Fruit fly (Drosophila melanogaster): ENCODE results near the gene mex1.

mex1 gene

dm6 chr3L:15566484-15566955 is 47.1 kb upstream of the mex1 start (continued):
- TF ChIP-seq CG17912 (GFP tag; optimal IDR thresholded peaks at IDR 0.05), result peak; percentile 83
- TF ChIP-seq ab (GFP tag; optimal IDR thresholded peaks at IDR 0.05), result peak; percentile 8
- TF ChIP-seq CG4854 (GFP tag; optimal IDR thresholded peaks at IDR 0.05), result peak; percentile 63
- TF ChIP-seq dysf (GFP tag; IDR thresholded peaks at IDR 0.05), result peak; percentile 47; the same call in 2 of the 3 replicates
- TF ChIP-seq Mes4 (GFP tag; optimal IDR thresholded peaks at IDR 0.05), result peak; percentile 75
- TF ChIP-seq CG10654 (GFP tag; optimal IDR thresholded peaks at IDR 0.05), result peak; percentile 26
- TF ChIP-seq dmrt11E (tag; optimal IDR thresholded peaks at IDR 0.05), result peak; percentile 4
- TF ChIP-seq bowl (GFP tag; IDR thresholded peaks at IDR 0.05), result peak; percentile 36; the same call in 1 of the 2 replicates
- peak; percentile 38 for TF ChIP-seq CG8089 (GFP tag; optimal IDR thresholded peaks at IDR 0.05)
- peak; percentile 51 for TF ChIP-seq CG12744 (GFP tag; optimal IDR thresholded peaks at IDR 0.05)
- TF ChIP-seq cwo (GFP tag; optimal IDR thresholded peaks at IDR 0.05), result peak; percentile 78
- TF ChIP-seq CG16813 (GFP tag; IDR thresholded peaks at IDR 0.05; ENCODE audit: partially characterized antibody), result no peak
- peak; percentile 77 for TF ChIP-seq Atf6 (GFP tag; IDR thresholded peaks at IDR 0.05)
- peak; percentile 42 for TF ChIP-seq jumu (GFP tag; optimal IDR thresholded peaks at IDR 0.05)
- TF ChIP-seq CG1233 (GFP tag; optimal IDR thresholded peaks at IDR 0.05), result peak; percentile 80
- TF ChIP-seq CG13775 (GFP tag; optimal IDR thresholded peaks at IDR 0.05), result peak; percentile 42
- 0 out of 3 replicates have a peak, but pooled peaks have one; percentile 31 for TF ChIP-seq CG14050 (GFP tag; IDR thresholded peaks at IDR 0.05)
- peak; percentile 85; the same call in 2 of the 3 replicates for TF ChIP-seq so (GFP tag; IDR thresholded peaks at IDR 0.05)
- TF ChIP-seq onecut (GFP tag; IDR thresholded peaks at IDR 0.05), result peak; percentile 67
- TF ChIP-seq CG11247 (GFP tag; IDR thresholded peaks at IDR 0.05), result peak; percentile 53
- peak; percentile 22; the same call in 1 of the 2 replicates for TF ChIP-seq CG16779 (GFP tag; IDR thresholded peaks at IDR 0.05)
- TF ChIP-seq ERR (GFP tag; optimal IDR thresholded peaks at IDR 0.05), result peak; percentile 7
- TF ChIP-seq CG31365 (tag; optimal IDR thresholded peaks at IDR 0.05), result peak; percentile 65
- peak; percentile 49; the same call in 1 of the 2 replicates for TF ChIP-seq HLH3B (GFP tag; IDR thresholded peaks at IDR 0.05)
- peak; percentile 74 for TF ChIP-seq bab2 (GFP tag; optimal IDR thresholded peaks at IDR 0.05)
- TF ChIP-seq CG6689 (GFP tag; IDR thresholded peaks at IDR 0.05), result peak; percentile 44; the same call in 1 of the 2 replicates
- TF ChIP-seq BtbVII (GFP tag; optimal IDR thresholded peaks at IDR 0.05), result peak; percentile 87
- TF ChIP-seq bbx (GFP tag; IDR thresholded peaks at IDR 0.05; ENCODE audit: partially characterized antibody), result no peak
- peak; percentile 69 for TF ChIP-seq exex (tag; optimal IDR thresholded peaks at IDR 0.05)
- peak in 1 of 2 experiments; percentile 63 for TF ChIP-seq Hr51 (GFP tag; optimal IDR thresholded peaks at IDR 0.05)
- TF ChIP-seq mirr (GFP tag; optimal IDR thresholded peaks at IDR 0.05), result peak; percentile 94
- TF ChIP-seq zfh1 (GFP tag; IDR thresholded peaks at IDR 0.05), result peak; percentile 65; the same call in 2 of the 3 replicates
- no peak for TF ChIP-seq CG12104 (GFP tag; optimal IDR thresholded peaks at IDR 0.05)
- TF ChIP-seq org-1 (GFP tag; optimal IDR thresholded peaks at IDR 0.05), result peak; percentile 84
- 0 out of 2 replicates have a peak, but pooled peaks have one; percentile 21 for TF ChIP-seq GATAe (GFP tag; conservative IDR thresholded peaks at IDR 0.05)
- peak; percentile 65 for TF ChIP-seq NfI (GFP tag; optimal IDR thresholded peaks at IDR 0.05)
- peak; percentile 80 for TF ChIP-seq CG4328 (GFP tag; optimal IDR thresholded peaks at IDR 0.05)
- peak in 1 of 3 experiments; percentile 59 for TF ChIP-seq lola (GFP tag; optimal IDR thresholded peaks at IDR 0.05)
- peak; percentile 64; the same call in 1 of the 2 replicates for TF ChIP-seq sob (GFP tag; IDR thresholded peaks at IDR 0.05)
- TF ChIP-seq sima (GFP tag; optimal IDR thresholded peaks at IDR 0.05), result no peak
- TF ChIP-seq Oaz (GFP tag; IDR thresholded peaks at IDR 0.05), result no peak
- peak; percentile 35 for TF ChIP-seq pho (GFP tag; optimal IDR thresholded peaks at IDR 0.05)
- TF ChIP-seq CG3838 (GFP tag; optimal IDR thresholded peaks at IDR 0.05), result peak; percentile 47
- 0 out of 2 replicates have a peak, but pooled peaks have one; percentile 14 for TF ChIP-seq slbo (GFP tag; IDR thresholded peaks at IDR 0.05)
- peak; percentile 89 for TF ChIP-seq pfk (GFP tag; optimal IDR thresholded peaks at IDR 0.05)
- TF ChIP-seq CHES-1-like (GFP tag; optimal IDR thresholded peaks at IDR 0.05), result peak; percentile 87
- peak; percentile 52; the same call in 1 of the 3 replicates for TF ChIP-seq otp (GFP tag; IDR thresholded peaks at IDR 0.05)
- TF ChIP-seq CG6854 (GFP tag; optimal IDR thresholded peaks at IDR 0.05), result peak; percentile 73
- TF ChIP-seq shn (GFP tag; optimal IDR thresholded peaks at IDR 0.05), result no peak
- peak; percentile 41; the same call in 1 of the 2 replicates for TF ChIP-seq ranshi (GFP tag; IDR thresholded peaks at IDR 0.05)

Data from whole organism, embryonic.